Fruit fly (Drosophila melanogaster) whole organism, adult: ENCODE results near the gene eIF2beta.

Source experiments
- CG14711 ChIP-seq: fragments of 200-800 bp; sonication (Bioruptor generic); optimal IDR thresholded peaks from 2 replicates; lab custom pipeline; 2018; ENCODE audit warnings: missing biosample characterization, mild to moderate bottlenecking, missing genetic modification characterization, moderate library complexity
- CG1620 ChIP-seq: fragments of 200-800 bp; sonication (Bioruptor generic); optimal IDR thresholded peaks from 2 replicates; lab custom pipeline; 2016; ENCODE audit warnings: missing biosample characterization, missing genetic modification characterization
- CG7045 ChIP-seq: fragments of 200-800 bp; sonication (Bioruptor generic); optimal IDR thresholded peaks from 2 replicates; lab custom pipeline; 2017; ENCODE audit warnings: missing biosample characterization, mild to moderate bottlenecking, missing genetic modification characterization
- CG7101 ChIP-seq: fragments of 200-800 bp; sonication (Bioruptor generic); optimal IDR thresholded peaks from 2 replicates; lab custom pipeline; 2018; ENCODE audit warnings: missing biosample characterization, mild to moderate bottlenecking, missing genetic modification characterization, moderate library complexity
- Clk ChIP-seq: fragments of 200-800 bp; sonication (Bioruptor generic); optimal IDR thresholded peaks from 2 replicates; lab custom pipeline; 2017; ENCODE audit warnings: missing biosample characterization, missing genetic modification characterization
- Hr96 ChIP-seq: fragments of 200-800 bp; sonication (Bioruptor generic); optimal IDR thresholded peaks from 2 replicates; lab custom pipeline; 2016; ENCODE audit warnings: missing biosample characterization, missing genetic modification characterization
- Mnt ChIP-seq: fragments of 200-800 bp; sonication (Bioruptor generic); optimal IDR thresholded peaks from 2 replicates; lab custom pipeline; 2016; ENCODE audit warnings: missing biosample characterization, mild to moderate bottlenecking, missing genetic modification characterization
- cic ChIP-seq: fragments of 200-800 bp; sonication (Bioruptor generic); optimal IDR thresholded peaks from 2 replicates; lab custom pipeline; 2017; ENCODE audit warnings: missing biosample characterization, mild to moderate bottlenecking, missing genetic modification characterization, moderate library complexity
- kay ChIP-seq: fragments of 200-800 bp; sonication (Bioruptor generic); peaks from one replicate; lab custom pipeline; 2016; ENCODE audit warnings: missing biosample characterization, missing genetic modification characterization, borderline replicate concordance
- pad ChIP-seq: fragments of 200-800 bp; sonication (Bioruptor generic); optimal IDR thresholded peaks from 3 replicates; lab custom pipeline; 2017; ENCODE audit warnings: missing biosample characterization, missing genetic modification characterization, mild to moderate bottlenecking, moderate library complexity, missing genetic modification reagents
- toe ChIP-seq: fragments of 200-800 bp; sonication (Bioruptor generic); optimal IDR thresholded peaks from 2 replicates; lab custom pipeline; 2016; ENCODE audit warnings: missing biosample characterization, missing genetic modification characterization

DNA sequence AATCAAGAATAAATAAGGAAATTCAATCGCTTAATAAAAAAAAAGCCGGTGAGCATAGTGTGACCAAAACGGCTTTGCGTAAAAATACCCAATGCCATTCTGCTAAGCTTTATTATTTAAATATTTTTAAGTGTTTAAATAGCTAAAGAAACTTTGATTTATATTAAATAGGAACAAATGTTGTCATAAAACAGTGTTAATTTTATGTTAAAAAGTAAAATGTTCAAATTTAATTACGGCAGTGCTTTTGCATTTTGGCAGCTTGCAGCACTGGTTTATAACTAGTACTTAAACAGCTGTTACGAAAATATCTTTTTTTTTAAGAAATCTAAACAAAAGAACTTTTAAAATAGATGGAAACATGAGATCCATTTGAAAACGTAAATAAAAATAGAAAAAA, 25.3 kb downstream of the eIF2beta start, which contains the start of the genes CG10638 and CG10681:
- no peak for TF ChIP-seq Clk (GFP tag; lab: Kevin White, UChicago)
- peak; percentile 95 for TF ChIP-seq kay
- TF ChIP-seq CG14711 (tag; lab: Kevin White, UChicago), result peak; percentile 73
- TF ChIP-seq cic (GFP tag; lab: Kevin White, UChicago), result no peak
- TF ChIP-seq Mnt (GFP tag; lab: Kevin White, UChicago), result peak; percentile 58
- TF ChIP-seq CG7101 (tag; lab: Kevin White, UChicago), result peak; percentile 71
- TF ChIP-seq toe (GFP tag; lab: Kevin White, UChicago), result no peak
- TF ChIP-seq CG7045, result peak; percentile 44
- TF ChIP-seq CG1620 (GFP tag; lab: Kevin White, UChicago), result peak; percentile 66
- TF ChIP-seq pad (GFP tag; lab: Kevin White, UChicago), result peak; percentile 54
- TF ChIP-seq Hr96 (GFP tag; lab: Kevin White, UChicago), result no peak
